Fruit fly (Drosophila melanogaster) whole organism, adult: Measurements from ENCODE around the gene CG13685.
A peak's percentile ranks its signal among the peaks of the same experiment; 100 is the strongest.

Experiments used
- CG14711 ChIP-seq: fragments of 200-800 bp; sonication (Bioruptor generic); optimal IDR thresholded peaks from 2 replicates; lab custom pipeline; 2018; ENCODE audit warnings: missing biosample characterization, mild to moderate bottlenecking, missing genetic modification characterization, moderate library complexity
- CG33017 ChIP-seq: fragments of 200-800 bp; sonication (Bioruptor generic); optimal IDR thresholded peaks from 2 replicates; lab custom pipeline; 2018; ENCODE audit warnings: missing biosample characterization, mild to moderate bottlenecking, missing genetic modification characterization, moderate library complexity
- CG5204 ChIP-seq: fragments of 200-800 bp; sonication (Bioruptor generic); optimal IDR thresholded peaks from 2 replicates; lab custom pipeline; 2016; ENCODE audit warnings: missing biosample characterization, missing genetic modification characterization
- CG7045 ChIP-seq: fragments of 200-800 bp; sonication (Bioruptor generic); optimal IDR thresholded peaks from 2 replicates; lab custom pipeline; 2017; ENCODE audit warnings: missing biosample characterization, mild to moderate bottlenecking, missing genetic modification characterization
- kay ChIP-seq: fragments of 200-800 bp; sonication (Bioruptor generic); peaks from one replicate; lab custom pipeline; 2016; ENCODE audit warnings: missing biosample characterization, missing genetic modification characterization, borderline replicate concordance
- toe ChIP-seq: fragments of 200-800 bp; sonication (Bioruptor generic); optimal IDR thresholded peaks from 2 replicates; lab custom pipeline; 2016; ENCODE audit warnings: missing biosample characterization, missing genetic modification characterization

DNA sequence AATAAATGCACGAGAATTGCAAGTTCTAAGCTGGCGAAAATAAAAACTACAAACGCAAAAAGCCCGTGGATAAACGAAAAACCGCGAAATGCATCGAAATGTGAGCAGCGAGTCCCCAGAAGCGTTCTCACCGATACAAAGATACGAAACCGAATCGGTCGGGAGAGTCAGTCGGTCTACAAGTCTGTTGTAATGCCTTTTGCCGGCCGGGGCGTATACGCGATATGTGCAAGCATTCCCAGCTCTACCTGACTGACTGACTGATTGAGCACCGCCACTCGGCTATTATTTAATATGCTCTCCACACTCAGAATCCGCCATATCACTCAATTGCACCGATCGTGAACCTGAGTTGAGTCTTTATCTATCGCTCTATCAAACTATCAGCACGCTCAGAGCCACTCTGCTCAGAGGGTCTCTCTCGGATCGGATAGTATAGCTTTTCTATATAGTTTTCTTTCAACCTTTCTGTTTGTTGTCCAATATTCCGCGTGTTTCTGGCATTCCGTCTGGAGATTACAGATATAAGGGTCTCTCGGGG is 28.3 kb downstream of the CG13685 start, which contains the start of gene Clk:
- TF ChIP-seq CG33017 (tag; lab: Kevin White, UChicago): peak; percentile 18
- no peak for TF ChIP-seq kay (GFP tag; lab: Kevin White, UChicago)
- TF ChIP-seq toe (GFP tag; lab: Kevin White, UChicago): no peak
- TF ChIP-seq CG14711 (tag; lab: Kevin White, UChicago): no peak
- no peak for TF ChIP-seq CG7045 (GFP tag; lab: Kevin White, UChicago)
- TF ChIP-seq CG5204: no peak
